Fruit fly (Drosophila melanogaster) whole organism, embryonic: ENCODE results near the gene Moe.
A peak's percentile ranks its signal among the peaks of the same experiment; 100 is the strongest.

Experiments used
- Asciz ChIP-seq: fragments of 200-800 bp; sonication (Bioruptor generic); optimal IDR thresholded peaks from 2 replicates; lab custom pipeline; 2017; ENCODE audit warnings: missing biosample characterization, mild to moderate bottlenecking, missing genetic modification characterization, missing genetic modification reagents
- Atf-2 ChIP-seq: fragments of 200-800 bp; sonication (Bioruptor generic); optimal IDR thresholded peaks from 2 replicates; lab custom pipeline; 2016; ENCODE audit warnings: missing biosample characterization, missing genetic modification characterization
- CG10654 ChIP-seq: fragments of 200-800 bp; sonication (Bioruptor generic); optimal IDR thresholded peaks from 2 replicates; lab custom pipeline; 2016; ENCODE audit warnings: missing biosample characterization, missing genetic modification characterization
- CG10959 ChIP-seq: fragments of 200-800 bp; sonication (Bioruptor generic); IDR thresholded peaks from 2 replicates; pipeline ENCODE4 v1.3.6; 2022; ENCODE audit warnings: missing biosample characterization, missing genetic modification characterization
- CG11398 ChIP-seq: fragments of 200-800 bp; sonication (Bioruptor generic); optimal IDR thresholded peaks from 2 replicates; lab custom pipeline; 2016; ENCODE audit warnings: missing biosample characterization, missing genetic modification characterization
- CG12299 ChIP-seq: fragments of 200-800 bp; sonication (Bioruptor generic); optimal IDR thresholded peaks from 2 replicates; lab custom pipeline; 2018; ENCODE audit warnings: missing biosample characterization, mild to moderate bottlenecking, missing genetic modification characterization
- CG12744 ChIP-seq: fragments of 200-800 bp; sonication (Bioruptor generic); optimal IDR thresholded peaks from 2 replicates; lab custom pipeline; 2016; ENCODE audit warnings: missing biosample characterization, missing genetic modification characterization
- CG16815 ChIP-seq: fragments of 200-800 bp; sonication (Bioruptor generic); optimal IDR thresholded peaks from 3 replicates; lab custom pipeline; 2017; ENCODE audit warnings: missing biosample characterization, mild to moderate bottlenecking, missing genetic modification characterization
- CG31224 ChIP-seq: fragments of 200-800 bp; sonication (Bioruptor generic); IDR thresholded peaks from 2 replicates; pipeline ENCODE4 v1.3.6; 2022; ENCODE audit warnings: missing biosample characterization, missing genetic modification characterization
- CG34376 ChIP-seq: fragments of 200-800 bp; sonication (Bioruptor generic); optimal IDR thresholded peaks from 2 replicates; lab custom pipeline; 2018; ENCODE audit warnings: missing biosample characterization, mild to moderate bottlenecking, missing genetic modification characterization
- CG4282 ChIP-seq: fragments of 200-800 bp; sonication (Bioruptor generic); optimal IDR thresholded peaks from 2 replicates; lab custom pipeline; 2016; ENCODE audit warnings: missing biosample characterization, missing genetic modification characterization
- CG4820 ChIP-seq: fragments of 200-800 bp; sonication (Bioruptor generic); optimal IDR thresholded peaks from 3 replicates; lab custom pipeline; 2016; ENCODE audit warnings: missing biosample characterization, missing genetic modification characterization
- CG7928 ChIP-seq: fragments of 200-800 bp; sonication (Bioruptor generic); optimal IDR thresholded peaks from 2 replicates; lab custom pipeline; 2017; ENCODE audit warnings: missing biosample characterization, mild to moderate bottlenecking, missing genetic modification characterization
- CG8281 ChIP-seq: fragments of 200-800 bp; sonication (Bioruptor generic); optimal IDR thresholded peaks from 2 replicates; lab custom pipeline; 2018; ENCODE audit warnings: missing biosample characterization, mild to moderate bottlenecking, missing genetic modification characterization, moderate library complexity
- CG8388 ChIP-seq: fragments of 200-800 bp; sonication (Bioruptor generic); optimal IDR thresholded peaks from 2 replicates; lab custom pipeline; 2019; ENCODE audit warnings: missing biosample characterization, mild to moderate bottlenecking, missing genetic modification characterization, moderate library complexity
- D ChIP-seq, 2 experiments: fragments of 200-800 bp in 1 of 2; fragments of >200 bp in 1 of 2; sonication (Bioruptor generic) in 1 of 2; optimal IDR thresholded peaks; 2 replicates in 1 of 2; 3 replicates in 1 of 2; lab custom pipeline; 2017; ENCODE audit warnings: mild to moderate bottlenecking in 1 of 2, missing biosample characterization in 1 of 2, missing genetic modification characterization in 1 of 2, missing genetic modification reagents in 1 of 2
- Dll ChIP-seq: fragments of 200-800 bp; sonication (Bioruptor generic); IDR thresholded peaks from 4 replicates; pipeline ENCODE4 v1.3.6; 2022; ENCODE audit warnings: missing biosample characterization, missing genetic modification characterization; ENCODE audit not compliant: partially characterized antibody
- Fer1 ChIP-seq: fragments of 200-800 bp; sonication (Bioruptor generic); optimal IDR thresholded peaks from 2 replicates; lab custom pipeline; 2017; ENCODE audit warnings: missing biosample characterization, mild to moderate bottlenecking, missing genetic modification characterization
- Fer2 ChIP-seq: fragments of 200-800 bp; sonication (Bioruptor generic); optimal IDR thresholded peaks from 2 replicates; lab custom pipeline; 2018; ENCODE audit warnings: missing biosample characterization, mild to moderate bottlenecking, missing genetic modification characterization, moderate library complexity
- HHEX ChIP-seq: fragments of 200-800 bp; sonication (Bioruptor generic); optimal IDR thresholded peaks from 3 replicates; lab custom pipeline; 2017; ENCODE audit warnings: missing biosample characterization, mild to moderate bottlenecking, missing genetic modification characterization, missing genetic modification reagents
- Mad ChIP-seq: fragments of 200-800 bp; sonication (Bioruptor generic); optimal IDR thresholded peaks from 2 replicates; lab custom pipeline; 2016; ENCODE audit warnings: missing biosample characterization, missing genetic modification characterization
- Sry-β ChIP-seq: fragments of 200-800 bp; sonication (Bioruptor generic); optimal IDR thresholded peaks from 2 replicates; lab custom pipeline; 2018; ENCODE audit warnings: missing biosample characterization, mild to moderate bottlenecking, missing genetic modification characterization, moderate library complexity
- ap ChIP-seq: fragments of 200-800 bp; sonication (Bioruptor generic); IDR thresholded peaks from 2 replicates; pipeline ENCODE4 v1.3.6; 2022; ENCODE audit warnings: missing biosample characterization, missing genetic modification characterization
- az2 ChIP-seq: fragments of 200-800 bp; sonication (Bioruptor generic); optimal IDR thresholded peaks from 3 replicates; lab custom pipeline; 2016; ENCODE audit warnings: missing biosample characterization, missing genetic modification characterization
- caup ChIP-seq: fragments of 200-800 bp; sonication (Bioruptor generic); optimal IDR thresholded peaks from 3 replicates; lab custom pipeline; 2017; ENCODE audit warnings: missing biosample characterization, mild to moderate bottlenecking, missing genetic modification characterization, moderate library complexity; ENCODE audit not compliant: severe bottlenecking
- cg ChIP-seq: fragments of 200-800 bp; sonication (Bioruptor generic); optimal IDR thresholded peaks from 3 replicates; lab custom pipeline; 2019; ENCODE audit warnings: missing biosample characterization, mild to moderate bottlenecking, missing genetic modification characterization, moderate library complexity
- chif ChIP-seq, 2 experiments: fragments of 200-800 bp; sonication (Bioruptor generic); optimal IDR thresholded peaks; 3 replicates each; lab custom pipeline; 2016; ENCODE audit warnings: missing biosample characterization in 2 of 2, missing genetic modification characterization in 2 of 2
- chinmo ChIP-seq: fragments of 200-800 bp; sonication (Bioruptor generic); IDR thresholded peaks from 4 replicates; pipeline ENCODE4 v1.3.6; 2022; ENCODE audit warnings: missing biosample characterization, missing genetic modification characterization; ENCODE audit not compliant: partially characterized antibody
- ewg ChIP-seq: fragments of 200-800 bp; sonication (Bioruptor generic); optimal IDR thresholded peaks from 3 replicates; lab custom pipeline; 2017; ENCODE audit warnings: mild to moderate bottlenecking, missing biosample characterization, missing genetic modification reagents, missing genetic modification characterization
- gcm2 ChIP-seq: fragments of 200-800 bp; sonication (Bioruptor generic); optimal IDR thresholded peaks from 2 replicates; lab custom pipeline; 2016; ENCODE audit warnings: missing biosample characterization, missing genetic modification characterization
- grn ChIP-seq: fragments of 200-800 bp; sonication (Bioruptor generic); optimal IDR thresholded peaks from 3 replicates; lab custom pipeline; 2017; ENCODE audit warnings: missing biosample characterization, missing genetic modification characterization
- gro ChIP-seq: fragments of 200-800 bp; sonication (Bioruptor generic); optimal IDR thresholded peaks from 2 replicates; lab custom pipeline; 2016; ENCODE audit warnings: missing biosample characterization, missing genetic modification characterization
- hb ChIP-seq: fragments of 200-800 bp; sonication (Bioruptor generic); IDR thresholded peaks from 3 replicates; pipeline ENCODE4 v1.3.6; 2022; ENCODE audit warnings: missing biosample characterization, missing genetic modification characterization; ENCODE audit not compliant: partially characterized antibody
- ken ChIP-seq: fragments of 200-800 bp; sonication (Bioruptor generic); IDR thresholded peaks from 3 replicates; pipeline ENCODE4 v1.3.6; 2022; ENCODE audit warnings: missing biosample characterization, missing genetic modification characterization
- lilli ChIP-seq: fragments of 200-800 bp; sonication (Bioruptor generic); optimal IDR thresholded peaks from 3 replicates; lab custom pipeline; 2016; ENCODE audit warnings: missing biosample characterization, missing genetic modification characterization
- lmd ChIP-seq: fragments of 200-800 bp; sonication (Bioruptor generic); IDR thresholded peaks from 2 replicates; pipeline ENCODE4 v1.3.6; 2022; ENCODE audit warnings: missing biosample characterization, missing genetic modification characterization
- luna ChIP-seq: fragments of 200-800 bp; sonication (Bioruptor generic); optimal IDR thresholded peaks from 2 replicates; lab custom pipeline; 2016; ENCODE audit warnings: missing biosample characterization, missing genetic modification characterization
- mirr ChIP-seq: fragments of 200-800 bp; sonication (Bioruptor generic); optimal IDR thresholded peaks from 3 replicates; lab custom pipeline; 2018; ENCODE audit warnings: missing biosample characterization, mild to moderate bottlenecking, missing genetic modification characterization
- oc ChIP-seq: fragments of 200-800 bp; sonication (Bioruptor generic); optimal IDR thresholded peaks from 2 replicates; lab custom pipeline; 2018; ENCODE audit warnings: missing biosample characterization, mild to moderate bottlenecking, missing genetic modification characterization, moderate library complexity
- org-1 ChIP-seq: fragments of 200-800 bp; sonication (Bioruptor generic); optimal IDR thresholded peaks from 2 replicates; lab custom pipeline; 2017; ENCODE audit warnings: missing biosample characterization, missing genetic modification characterization
- pnt ChIP-seq: fragments of 200-800 bp; sonication (Bioruptor generic); optimal IDR thresholded peaks from 3 replicates; lab custom pipeline; 2016; ENCODE audit warnings: missing biosample characterization, missing genetic modification characterization
- psq ChIP-seq: fragments of 200-800 bp; sonication (Bioruptor generic); optimal IDR thresholded peaks from 2 replicates; lab custom pipeline; 2017; ENCODE audit warnings: missing biosample characterization, missing genetic modification characterization
- salm ChIP-seq: fragments of 200-800 bp; sonication (Bioruptor generic); optimal IDR thresholded peaks from 2 replicates; lab custom pipeline; 2018; ENCODE audit warnings: missing biosample characterization, mild to moderate bottlenecking, missing genetic modification characterization
- sd ChIP-seq: fragments of 200-800 bp; sonication (Bioruptor generic); optimal IDR thresholded peaks from 3 replicates; lab custom pipeline; 2018; ENCODE audit warnings: missing biosample characterization, mild to moderate bottlenecking, missing genetic modification characterization, moderate library complexity
- sqz ChIP-seq: fragments of 200-800 bp; sonication (Bioruptor generic); optimal IDR thresholded peaks from 3 replicates; lab custom pipeline; 2018; ENCODE audit warnings: missing biosample characterization, mild to moderate bottlenecking, missing genetic modification characterization
- sr ChIP-seq: fragments of 200-800 bp; sonication (Bioruptor generic); IDR thresholded peaks from 3 replicates; pipeline ENCODE4 v1.3.6; 2022; ENCODE audit warnings: missing biosample characterization, missing genetic modification characterization
- tio ChIP-seq: fragments of 200-800 bp; sonication (Bioruptor generic); optimal IDR thresholded peaks from 2 replicates; lab custom pipeline; 2017; ENCODE audit warnings: missing biosample characterization, missing genetic modification characterization, inconsistent platforms
- trem ChIP-seq: fragments of 200-800 bp; optimal IDR thresholded peaks from 3 replicates; lab custom pipeline; 2019; ENCODE audit warnings: missing biosample characterization, mild to moderate bottlenecking, missing genetic modification characterization, moderate library complexity
- trh ChIP-seq: fragments of 200-800 bp; sonication (Bioruptor generic); optimal IDR thresholded peaks from 2 replicates; lab custom pipeline; 2016; ENCODE audit warnings: missing biosample characterization, missing genetic modification characterization
- unpg ChIP-seq: fragments of 200-800 bp; sonication (Bioruptor generic); optimal IDR thresholded peaks from 3 replicates; lab custom pipeline; 2018; ENCODE audit warnings: missing biosample characterization, mild to moderate bottlenecking, missing genetic modification characterization, moderate library complexity
- wdn ChIP-seq: fragments of 200-800 bp; sonication (Bioruptor generic); IDR thresholded peaks from 2 replicates; pipeline ENCODE4 v1.3.6; 2022; ENCODE audit warnings: missing biosample characterization, missing genetic modification characterization

Moe gene

DNA sequence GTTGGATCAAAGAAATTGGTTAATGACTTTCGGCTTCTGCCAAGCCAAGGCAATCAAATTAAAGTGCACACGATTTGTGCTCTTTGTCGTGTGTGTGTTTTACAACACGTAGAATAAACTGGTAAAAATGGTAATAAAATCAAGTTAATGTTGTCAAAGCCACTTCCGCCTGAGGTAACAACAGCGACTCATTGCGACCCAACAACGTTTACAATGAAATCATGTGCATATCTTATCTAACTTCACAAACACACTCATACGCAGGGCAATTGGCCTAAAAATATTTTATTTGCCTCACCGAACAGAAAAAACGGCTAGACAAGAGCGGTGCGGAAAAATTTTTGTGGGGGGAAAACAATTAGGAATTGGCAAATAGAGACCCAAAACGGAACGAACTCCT lies 13.0 kb downstream of the Moe start (continued):
- TF ChIP-seq ken (no peak), luna (GFP tag; lab: Kevin White, UChicago) (no peak), oc (no peak), hb (GFP tag; lab: Robert Waterston, UW) (no peak), psq (no peak), gro (no peak), Fer1 (GFP tag; lab: Kevin White, UChicago) (no peak), chif (GFP tag; optimal IDR thresholded peaks at IDR 0.05; lab: Kevin White, UChicago) (no peak), Asciz (no peak), org-1 (GFP tag; lab: Kevin White, UChicago) (no peak), CG4282 (GFP tag; lab: Kevin White, UChicago) (no peak), lilli (GFP tag; lab: Kevin White, UChicago) (no peak), sqz (GFP tag; lab: Kevin White, UChicago) (peak; percentile 26), chinmo (GFP tag; lab: Robert Waterston, UW) (0 out of 4 replicates have a peak, but pooled peaks have one; percentile 39), sr (GFP tag; lab: Robert Waterston, UW) (no peak), pnt (GFP tag; lab: Kevin White, UChicago) (no peak), CG11398 (GFP tag; lab: Kevin White, UChicago) (no peak), CG12744 (no peak), D (optimal IDR thresholded peaks at IDR 0.05; lab: Kevin White, UChicago) (no peak), D (GFP tag; optimal IDR thresholded peaks at IDR 0.05; lab: Kevin White, UChicago) (no peak), CG16815 (GFP tag; lab: Kevin White, UChicago) (no peak), Atf-2 (no peak), CG31224 (GFP tag; lab: Robert Waterston, UW) (no peak), trem (tag; lab: Kevin White, UChicago) (no peak), salm (tag; lab: Kevin White, UChicago) (no peak), cg (GFP tag; lab: Kevin White, UChicago) (peak; percentile 16), grn (GFP tag; lab: Kevin White, UChicago) (no peak), CG4820 (GFP tag; lab: Kevin White, UChicago) (no peak), wdn (GFP tag; lab: Robert Waterston, UW) (no peak), unpg (peak; percentile 4), mirr (peak; percentile 70), tio (no peak), gcm2 (no peak), Fer2 (tag; lab: Kevin White, UChicago) (no peak), CG10654 (GFP tag; lab: Kevin White, UChicago) (no peak), CG7928 (GFP tag; lab: Kevin White, UChicago) (no peak), lmd (GFP tag; lab: Robert Waterston, UW) (no peak), CG34376 (peak; percentile 9), ap (GFP tag; lab: Robert Waterston, UW) (no peak), CG8388 (GFP tag; lab: Kevin White, UChicago) (no peak), Dll (GFP tag; lab: Robert Waterston, UW) (no peak), Mad (no peak), CG12299 (tag; lab: Kevin White, UChicago) (no peak), CG8281 (tag; lab: Kevin White, UChicago) (peak; percentile 6), ewg (no peak), CG10959 (GFP tag; lab: Robert Waterston, UW) (no peak), sd (tag; lab: Kevin White, UChicago) (peak; percentile 10), az2 (GFP tag; lab: Kevin White, UChicago) (no peak), Sry-β (GFP tag; lab: Kevin White, UChicago) (no peak), HHEX (peak; percentile 16), trh (GFP tag; lab: Kevin White, UChicago) (no peak), caup (GFP tag; lab: Kevin White, UChicago) (peak; percentile 40)
